Worm (Caenorhabditis elegans) whole organism, late embryonic: ENCODE measurements around the gene srx-78.
"Not testable (repeated sequence)": the region's sequence is repeated elsewhere in the genome, so short reads cannot be mapped to it uniquely, and the experiment has no call there.

Source experiments
- fkh-10 ChIP-seq: fragments of 150-350 bp; optimal IDR thresholded peaks from 2 replicates; lab custom pipeline; 2014; ENCODE audit warnings: missing biosample characterization, missing genetic modification reagents, missing genetic modification characterization
- fkh-6 ChIP-seq: sonication (generic microtip); optimal IDR thresholded peaks from 2 replicates; lab custom pipeline; 2016; ENCODE audit warnings: missing genetic modification characterization, missing compliant biosample characterization
- tbx-2 ChIP-seq: sonication (generic microtip); optimal IDR thresholded peaks from 2 replicates; lab custom pipeline; 2016; ENCODE audit warnings: missing genetic modification characterization, missing compliant biosample characterization
- unc-86 ChIP-seq: sonication (generic microtip); optimal IDR thresholded peaks from 2 replicates; lab custom pipeline; 2016; ENCODE audit warnings: missing genetic modification characterization, missing compliant biosample characterization

DNA sequence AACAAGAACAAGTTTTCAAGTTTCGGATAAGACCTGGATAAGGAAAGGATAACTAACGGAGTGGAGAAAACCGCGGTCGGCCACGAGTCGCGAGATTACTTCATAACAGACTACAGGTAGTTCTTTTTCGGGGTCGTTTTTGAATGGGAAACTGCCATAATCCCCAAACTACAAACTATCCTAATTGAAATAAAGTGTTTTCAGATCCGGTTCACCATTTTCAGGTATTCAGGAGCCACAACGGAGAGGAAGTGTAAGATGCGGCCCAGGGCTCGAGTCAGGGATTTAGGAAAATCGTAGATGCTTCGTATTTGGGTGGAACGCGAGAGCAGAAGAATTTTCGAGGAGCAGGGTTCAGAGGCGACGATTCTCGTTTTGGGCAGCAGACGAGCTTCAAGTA lies 21.1 kb downstream of the srx-78 start, which contains the start of gene T01G5.8:
- TF ChIP-seq fkh-10; fkh-6 (tag; lab: Kevin White, UChicago); unc-86 (tag; lab: Kevin White, UChicago); tbx-2 (tag; lab: Kevin White, UChicago): not testable (repeated sequence)
